Fruit fly (Drosophila melanogaster) whole organism, embryonic: ENCODE results near the gene STUB1.
A peak's percentile ranks its signal among the peaks of the same experiment; 100 is the strongest.

Experiments used
- Adf1 ChIP-seq: fragments of 200-800 bp; sonication (Bioruptor generic); IDR thresholded peaks from 2 replicates; pipeline ENCODE4 v1.3.6; 2022; ENCODE audit warnings: missing biosample characterization, missing genetic modification characterization
- CG10147 ChIP-seq: fragments of 200-800 bp; sonication (Bioruptor generic); optimal IDR thresholded peaks from 2 replicates; lab custom pipeline; 2019; ENCODE audit warnings: missing biosample characterization, mild to moderate bottlenecking, missing genetic modification characterization, moderate library complexity
- CG10431 ChIP-seq: fragments of 200-800 bp; sonication (Bioruptor generic); optimal IDR thresholded peaks from 3 replicates; lab custom pipeline; 2018; ENCODE audit warnings: missing biosample characterization, mild to moderate bottlenecking, missing genetic modification characterization
- CG12219 ChIP-seq: fragments of 200-800 bp; sonication (Bioruptor generic); optimal IDR thresholded peaks from 3 replicates; lab custom pipeline; 2018; ENCODE audit warnings: missing biosample characterization, mild to moderate bottlenecking, missing genetic modification characterization
- CG12391 ChIP-seq: fragments of 200-800 bp; sonication (Bioruptor generic); optimal IDR thresholded peaks from 3 replicates; lab custom pipeline; 2018; ENCODE audit warnings: missing biosample characterization, mild to moderate bottlenecking, missing genetic modification characterization, moderate library complexity
- CG12769 ChIP-seq: fragments of 200-800 bp; sonication (Bioruptor generic); optimal IDR thresholded peaks from 2 replicates; lab custom pipeline; 2019; ENCODE audit warnings: missing biosample characterization, mild to moderate bottlenecking, missing genetic modification characterization, moderate library complexity
- CG13296 ChIP-seq: fragments of 200-800 bp; sonication (Bioruptor generic); optimal IDR thresholded peaks from 3 replicates; lab custom pipeline; 2018; ENCODE audit warnings: missing biosample characterization, mild to moderate bottlenecking, missing genetic modification characterization
- CG14860 ChIP-seq: fragments of 200-800 bp; sonication (Bioruptor generic); IDR thresholded peaks from 3 replicates; pipeline ENCODE4 v1.3.6; 2022; ENCODE audit warnings: missing biosample characterization, missing genetic modification characterization; ENCODE audit not compliant: partially characterized antibody
- CG14965 ChIP-seq: fragments of 200-800 bp; sonication (Bioruptor generic); optimal IDR thresholded peaks from 2 replicates; lab custom pipeline; 2016; ENCODE audit warnings: missing biosample characterization, missing genetic modification characterization, borderline replicate concordance
- CG16813 ChIP-seq: fragments of 200-800 bp; sonication (Bioruptor generic); IDR thresholded peaks from 3 replicates; pipeline ENCODE4 v1.3.6; 2022; ENCODE audit warnings: missing biosample characterization, missing genetic modification characterization; ENCODE audit not compliant: partially characterized antibody
- CG17802 ChIP-seq: fragments of 200-800 bp; sonication (Bioruptor generic); optimal IDR thresholded peaks from 2 replicates; lab custom pipeline; 2018; ENCODE audit warnings: missing biosample characterization, mild to moderate bottlenecking, missing genetic modification characterization, moderate library complexity
- CG17829 ChIP-seq: fragments of 200-800 bp; optimal IDR thresholded peaks from 2 replicates; lab custom pipeline; 2019; ENCODE audit warnings: missing biosample characterization, mild to moderate bottlenecking, missing genetic modification characterization, moderate library complexity
- CG18262 ChIP-seq: fragments of 200-800 bp; optimal IDR thresholded peaks from 3 replicates; lab custom pipeline; 2019; ENCODE audit warnings: missing biosample characterization, mild to moderate bottlenecking, missing genetic modification characterization, moderate library complexity
- CG18476 ChIP-seq: fragments of 200-800 bp; sonication (Bioruptor generic); optimal IDR thresholded peaks from 2 replicates; lab custom pipeline; 2016; ENCODE audit warnings: missing biosample characterization, mild to moderate bottlenecking, missing genetic modification characterization
- CG3847 ChIP-seq: fragments of 200-800 bp; sonication (Bioruptor generic); IDR thresholded peaks from 2 replicates; pipeline ENCODE4 v1.3.6; 2022; ENCODE audit warnings: missing biosample characterization, missing genetic modification characterization
- CG6272 ChIP-seq: fragments of 200-800 bp; sonication (Bioruptor generic); IDR thresholded peaks from 2 replicates; pipeline ENCODE4 v1.3.6; 2022; ENCODE audit warnings: missing biosample characterization, missing genetic modification characterization
- CG6654 ChIP-seq: fragments of 200-800 bp; sonication (Bioruptor generic); optimal IDR thresholded peaks from 2 replicates; lab custom pipeline; 2017; ENCODE audit warnings: missing biosample characterization, mild to moderate bottlenecking, missing genetic modification characterization
- CG9797 ChIP-seq: fragments of 200-800 bp; sonication (Bioruptor generic); optimal IDR thresholded peaks from 3 replicates; lab custom pipeline; 2018; ENCODE audit warnings: missing biosample characterization, mild to moderate bottlenecking, missing genetic modification characterization
- CHES-1-like ChIP-seq: fragments of 200-800 bp; sonication (Bioruptor generic); optimal IDR thresholded peaks from 2 replicates; lab custom pipeline; 2016; ENCODE audit warnings: missing biosample characterization, missing genetic modification characterization
- CkIIα-i1 ChIP-seq: fragments of 200-800 bp; sonication (Bioruptor generic); IDR thresholded peaks from 2 replicates; pipeline ENCODE4 v1.3.6; 2022; ENCODE audit warnings: missing biosample characterization, missing genetic modification characterization
- CrebB ChIP-seq: fragments of 200-800 bp; sonication (Bioruptor generic); optimal IDR thresholded peaks from 3 replicates; lab custom pipeline; 2018; ENCODE audit warnings: missing biosample characterization, mild to moderate bottlenecking, missing genetic modification characterization
- Fer1 ChIP-seq: fragments of 200-800 bp; sonication (Bioruptor generic); optimal IDR thresholded peaks from 2 replicates; lab custom pipeline; 2017; ENCODE audit warnings: missing biosample characterization, mild to moderate bottlenecking, missing genetic modification characterization
- Fer3 ChIP-seq: fragments of 200-800 bp; sonication (Bioruptor generic); optimal IDR thresholded peaks from 2 replicates; lab custom pipeline; 2018; ENCODE audit warnings: missing biosample characterization, mild to moderate bottlenecking, missing genetic modification characterization, moderate library complexity
- GATAe ChIP-seq: fragments of 200-800 bp; sonication (Bioruptor generic); conservative IDR thresholded peaks from 2 replicates; pipeline ENCODE4 v1.3.6; 2022; ENCODE audit warnings: missing biosample characterization, missing genetic modification characterization
- Kr ChIP-seq: fragments of 200-800 bp; sonication (Bioruptor generic); optimal IDR thresholded peaks from 2 replicates; lab custom pipeline; 2017; ENCODE audit warnings: missing biosample characterization, mild to moderate bottlenecking, missing genetic modification characterization
- Mrtf ChIP-seq: fragments of 200-800 bp; sonication (Bioruptor generic); IDR thresholded peaks from 3 replicates; pipeline ENCODE4 v1.3.6; 2022; ENCODE audit warnings: missing biosample characterization, missing genetic modification characterization
- NK7.1 ChIP-seq: fragments of 200-800 bp; sonication (Bioruptor generic); optimal IDR thresholded peaks from 3 replicates; lab custom pipeline; 2016; ENCODE audit warnings: missing biosample characterization, missing genetic modification characterization
- Opbp ChIP-seq: fragments of 200-800 bp; sonication (Bioruptor generic); IDR thresholded peaks from 3 replicates; pipeline ENCODE4 v1.3.6; 2022; ENCODE audit warnings: missing biosample characterization, missing genetic modification characterization; ENCODE audit not compliant: partially characterized antibody
- Rx ChIP-seq: fragments of 200-800 bp; sonication (Bioruptor generic); IDR thresholded peaks from 2 replicates; pipeline ENCODE4 v1.3.6; 2022; ENCODE audit warnings: missing biosample characterization, missing genetic modification characterization
- Xbp1 ChIP-seq: fragments of 200-800 bp; sonication (Bioruptor generic); optimal IDR thresholded peaks from 3 replicates; lab custom pipeline; 2016; ENCODE audit warnings: missing biosample characterization, mild to moderate bottlenecking, missing genetic modification characterization
- al ChIP-seq: fragments of 200-800 bp; sonication (Bioruptor generic); IDR thresholded peaks from 2 replicates; pipeline ENCODE4 v1.3.6; 2022; ENCODE audit warnings: missing biosample characterization, missing genetic modification characterization
- aop ChIP-seq: fragments of 200-800 bp; sonication (Bioruptor generic); IDR thresholded peaks from 2 replicates; pipeline ENCODE4 v1.3.6; 2022; ENCODE audit warnings: missing biosample characterization, missing genetic modification characterization
- gfzf ChIP-seq: fragments of 200-800 bp; sonication (Bioruptor generic); optimal IDR thresholded peaks from 2 replicates; lab custom pipeline; 2016; ENCODE audit warnings: missing biosample characterization, mild to moderate bottlenecking, missing genetic modification characterization, moderate library complexity
- gt ChIP-seq: fragments of 200-800 bp; sonication (Bioruptor generic); IDR thresholded peaks from 2 replicates; pipeline ENCODE4 v1.3.6; 2022; ENCODE audit warnings: missing biosample characterization, missing genetic modification characterization
- jigr1 ChIP-seq: fragments of 200-800 bp; sonication (Bioruptor generic); IDR thresholded peaks from 3 replicates; pipeline ENCODE4 v1.3.6; 2022; ENCODE audit warnings: missing biosample characterization, missing genetic modification characterization
- kah ChIP-seq: fragments of 200-800 bp; sonication (Bioruptor generic); optimal IDR thresholded peaks from 2 replicates; lab custom pipeline; 2018; ENCODE audit warnings: missing biosample characterization, mild to moderate bottlenecking, missing genetic modification characterization
- knrl ChIP-seq: fragments of 200-800 bp; sonication (Bioruptor generic); IDR thresholded peaks from 3 replicates; pipeline ENCODE4 v1.3.6; 2022; ENCODE audit warnings: missing biosample characterization, missing genetic modification characterization; ENCODE audit not compliant: partially characterized antibody
- lola ChIP-seq, 3 experiments: fragments of >200 bp in 2 of 3; fragments of 200-800 bp in 1 of 3; sonication (Bioruptor generic) in 1 of 3; optimal IDR thresholded peaks; 2 replicates each; lab custom pipeline; 2017 to 2019; ENCODE audit warnings: missing biosample characterization in 3 of 3, missing genetic modification characterization in 3 of 3, mild to moderate bottlenecking in 1 of 3, moderate library complexity in 1 of 3
- lov ChIP-seq, 2 experiments: fragments of 200-800 bp in 1 of 2; fragments of >200 bp in 1 of 2; sonication (Bioruptor generic) in 1 of 2; IDR thresholded peaks in 1 of 2; optimal IDR thresholded peaks in 1 of 2; 2 replicates in 1 of 2; 3 replicates in 1 of 2; pipeline versions ENCODE4 v1.3.6 to Lab custom; 2017 to 2022; ENCODE audit warnings: missing biosample characterization in 1 of 2, missing genetic modification characterization in 1 of 2
- nmo ChIP-seq: fragments of 200-800 bp; sonication (Bioruptor generic); optimal IDR thresholded peaks from 2 replicates; lab custom pipeline; 2018; ENCODE audit warnings: missing biosample characterization, mild to moderate bottlenecking, missing genetic modification characterization, moderate library complexity
- onecut ChIP-seq: fragments of 200-800 bp; sonication (Bioruptor generic); IDR thresholded peaks from 2 replicates; pipeline ENCODE4 v1.3.6; 2022; ENCODE audit warnings: missing biosample characterization, missing genetic modification characterization
- otp ChIP-seq: fragments of 200-800 bp; sonication (Bioruptor generic); IDR thresholded peaks from 3 replicates; pipeline ENCODE4, ENCODE4 v1.3.6; 2022; ENCODE audit warnings: missing biosample characterization, missing genetic modification characterization
- pfk ChIP-seq: fragments of 200-800 bp; sonication (Bioruptor generic); optimal IDR thresholded peaks from 2 replicates; lab custom pipeline; 2018; ENCODE audit warnings: missing biosample characterization, mild to moderate bottlenecking, missing genetic modification characterization, moderate library complexity
- phol ChIP-seq: fragments of 200-800 bp; sonication (Bioruptor generic); optimal IDR thresholded peaks from 3 replicates; lab custom pipeline; 2018; ENCODE audit warnings: missing biosample characterization, mild to moderate bottlenecking, missing genetic modification characterization, moderate library complexity
- pum ChIP-seq: fragments of 200-800 bp; sonication (Bioruptor generic); optimal IDR thresholded peaks from 2 replicates; lab custom pipeline; 2016; ENCODE audit warnings: missing biosample characterization, missing genetic modification characterization
- sd ChIP-seq: fragments of 200-800 bp; sonication (Bioruptor generic); optimal IDR thresholded peaks from 3 replicates; lab custom pipeline; 2018; ENCODE audit warnings: missing biosample characterization, mild to moderate bottlenecking, missing genetic modification characterization, moderate library complexity
- slp2 ChIP-seq: fragments of 200-800 bp; sonication (Bioruptor generic); optimal IDR thresholded peaks from 2 replicates; lab custom pipeline; 2016; ENCODE audit warnings: missing biosample characterization, missing genetic modification characterization
- tx ChIP-seq: fragments of 200-800 bp; sonication (Bioruptor generic); optimal IDR thresholded peaks from 2 replicates; lab custom pipeline; 2016; ENCODE audit warnings: missing biosample characterization, missing genetic modification characterization
- unc-4 ChIP-seq: fragments of 200-800 bp; sonication (Bioruptor generic); IDR thresholded peaks from 2 replicates; pipeline ENCODE4 v1.3.6; 2022; ENCODE audit warnings: missing biosample characterization, missing genetic modification characterization; ENCODE audit not compliant: partially characterized antibody

Gene STUB1

dm6 chr2L:10426534-10427048 is 10.8 kb upstream of the STUB1 start, which contains the start of the genes SmB and KdelR (continued):
- TF ChIP-seq Opbp (peak; percentile 64; the same call in 2 of the 3 replicates), unc-4 (GFP tag; lab: Robert Waterston, UW) (peak; percentile 83), CG6272 (GFP tag; lab: Robert Waterston, UW) (0 out of 2 replicates have a peak, but pooled peaks have one; percentile 30), al (GFP tag; lab: Robert Waterston, UW) (no peak), gt (GFP tag; lab: Robert Waterston, UW) (no peak), Rx (GFP tag; lab: Robert Waterston, UW) (no peak), NK7.1 (GFP tag; lab: Kevin White, UChicago) (no peak), kah (no peak), phol (tag; lab: Kevin White, UChicago) (peak; percentile 83), CG10431 (GFP tag; lab: Kevin White, UChicago) (peak; percentile 20), aop (GFP tag; lab: Robert Waterston, UW) (no peak), otp (GFP tag; lab: Robert Waterston, UW) (no peak), CG18476 (GFP tag; lab: Kevin White, UChicago) (peak; percentile 7), CG10147 (no peak), CG12219 (no peak), CG3847 (GFP tag; lab: Robert Waterston, UW) (no peak), CG17829 (tag; lab: Kevin White, UChicago) (peak; percentile 65), slp2 (GFP tag; lab: Kevin White, UChicago) (no peak), CG14860 (GFP tag; lab: Robert Waterston, UW) (peak; percentile 90), nmo (GFP tag; lab: Kevin White, UChicago) (peak; percentile 41), pum (GFP tag; lab: Kevin White, UChicago) (peak; percentile 10), CrebB (peak; percentile 15), sd (no peak), Kr (no peak), Fer3 (tag; lab: Kevin White, UChicago) (no peak), CG18262 (tag; lab: Kevin White, UChicago) (peak; percentile 49), CG13296 (GFP tag; lab: Kevin White, UChicago) (peak; percentile 17), CG9797 (GFP tag; lab: Kevin White, UChicago) (peak; percentile 56), Xbp1 (GFP tag; lab: Kevin White, UChicago) (peak; percentile 97), lov (optimal IDR thresholded peaks at IDR 0.05; lab: Kevin White, UChicago) (no peak), lov (GFP tag; IDR thresholded peaks at IDR 0.05; lab: Robert Waterston, UW) (no peak), CHES-1-like (GFP tag; lab: Kevin White, UChicago) (peak; percentile 26), CG17802 (no peak), onecut (GFP tag; lab: Robert Waterston, UW) (no peak), Fer1 (peak; percentile 33), CG12769 (tag; lab: Kevin White, UChicago) (no peak), Mrtf (GFP tag; lab: Robert Waterston, UW) (no peak), GATAe (GFP tag; lab: Robert Waterston, UW) (no peak), jigr1 (GFP tag; lab: Robert Waterston, UW) (no peak; the same call in 2 of the 3 replicates), CkIIα-i1 (no peak), Adf1 (GFP tag; lab: Robert Waterston, UW) (peak; percentile 18; the same call in 1 of the 2 replicates), CG16813 (GFP tag; lab: Robert Waterston, UW) (peak; percentile 82), pfk (peak; percentile 25), gfzf (peak; percentile 61), CG14965 (GFP tag; lab: Kevin White, UChicago) (no peak), CG12391 (tag; lab: Kevin White, UChicago) (peak; percentile 59), tx (no peak), CG6654 (no peak), lola (GFP tag; optimal IDR thresholded peaks at IDR 0.05; lab: Kevin White, UChicago) (peak in 1 of 3 experiments; percentile 19), knrl (GFP tag; lab: Robert Waterston, UW) (peak; percentile 69)
